Worm (Caenorhabditis elegans) whole organism, young adult: ENCODE results near the gene K08H2.7.

Experiments
- athp-1 ChIP-seq: sonication (generic microtip); optimal IDR thresholded peaks from 2 replicates; lab custom pipeline; 2017; ENCODE audit warnings: mild to moderate bottlenecking, missing genetic modification characterization, missing compliant biosample characterization
- nfya-1 ChIP-seq: sonication (generic microtip); optimal IDR thresholded peaks from 2 replicates; lab custom pipeline; 2017; ENCODE audit warnings: antibody characterized with exemption, missing compliant biosample characterization, missing genetic modification characterization, borderline replicate concordance; ENCODE audit not compliant: insufficient read depth
- pbrm-1 ChIP-seq: fragments of 200-800 bp; sonication (Bioruptor generic); IDR thresholded peaks from 2 replicates; pipeline ENCODE4 v1.3.6; 2022; ENCODE audit warnings: missing genetic modification reagents, missing genetic modification characterization, missing compliant biosample characterization
- zfh-2 ChIP-seq: fragments of 200-800 bp; sonication (Bioruptor generic); conservative IDR thresholded peaks from 2 replicates; pipeline ENCODE4 v1.3.6; 2022; ENCODE audit warnings: missing genetic modification reagents, missing genetic modification characterization, missing compliant biosample characterization

DNA sequence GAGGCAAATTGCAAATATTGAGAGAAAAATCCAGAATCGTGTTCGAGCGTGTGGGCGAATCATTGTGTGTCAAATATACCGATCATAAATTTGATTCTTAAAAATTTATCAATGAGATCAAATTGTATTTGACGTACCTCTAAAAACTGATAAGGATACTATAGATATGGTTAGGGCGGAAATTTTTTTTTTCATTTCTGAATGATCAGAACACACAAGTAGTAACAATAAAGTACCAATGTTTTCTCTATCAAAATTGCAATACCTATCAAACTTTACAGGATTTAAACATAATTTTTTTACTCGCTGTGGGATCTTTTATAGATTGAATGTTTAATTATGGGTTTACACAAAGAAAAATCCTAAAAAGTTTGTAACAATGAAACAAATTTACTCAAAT, 16.0 kb downstream of the K08H2.7 start, which contains the start of gene bgnt-1.5:
- TF ChIP-seq pbrm-1 (GFP tag; lab: Robert Waterston, UW) (no peak), nfya-1 (tag; lab: Kevin White, UChicago) (no peak), athp-1 (tag; lab: Kevin White, UChicago) (no peak), zfh-2 (GFP tag; lab: Robert Waterston, UW) (no peak)
